Worm (Caenorhabditis elegans): ENCODE data around the gene gst-3.
A peak's percentile ranks its signal among the peaks of the same experiment; 100 is the strongest.

gst-3 gene

DNA sequence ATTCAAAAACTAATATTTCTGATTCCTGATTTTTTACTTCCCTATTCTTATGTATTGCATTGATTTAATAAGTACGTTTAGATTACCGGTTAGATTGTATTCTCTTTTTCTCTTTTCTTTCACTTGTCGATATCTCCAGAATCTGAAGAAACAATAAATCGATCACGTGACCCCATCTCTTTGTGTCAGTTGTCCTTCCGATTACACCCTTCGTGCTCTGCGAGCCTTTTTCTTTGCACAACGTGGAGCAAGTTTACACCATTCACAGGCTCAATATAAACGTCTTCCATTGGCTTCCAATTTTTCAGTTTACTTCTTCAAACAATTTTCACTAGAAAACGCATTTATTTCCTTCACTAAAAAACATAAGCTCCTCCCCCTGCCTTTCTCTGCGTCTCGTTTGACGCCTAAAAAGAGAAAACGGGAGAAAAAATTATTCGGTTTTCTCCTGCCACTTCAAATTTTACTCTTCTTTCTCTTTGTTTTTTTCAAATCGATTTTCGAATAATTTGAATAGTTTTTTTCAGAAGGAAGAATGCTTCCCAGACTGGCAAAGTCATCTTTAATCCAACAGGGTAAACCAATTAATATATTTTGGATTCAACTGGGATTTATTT, 40.2 kb upstream of the gst-3 start, which contains the start of gene gta-1 (continued):
- peak; percentile 15 to 32 for TF ChIP-seq lin-35 (GFP tag; optimal IDR thresholded peaks at IDR 0.05)
- no peak for TF ChIP-seq tlp-1 (tag; optimal IDR thresholded peaks at IDR 0.05)
- no peak for TF ChIP-seq jun-1 (tag; optimal IDR thresholded peaks at IDR 0.05)
- peak; percentile 57 for TF ChIP-seq nhr-20 (tag; optimal IDR thresholded peaks at IDR 0.05)
- TF ChIP-seq xbp-1 (tag; optimal IDR thresholded peaks at IDR 0.05), result peak; percentile 7
- peak; percentile 74 for TF ChIP-seq lin-14 (GFP tag; optimal IDR thresholded peaks at IDR 0.05)
- no peak for TF ChIP-seq vab-15 (tag; optimal IDR thresholded peaks at IDR 0.05)
- no peak for TF ChIP-seq nhr-47 (tag; optimal IDR thresholded peaks at IDR 0.05)
- TF ChIP-seq ceh-63 (GFP tag; optimal IDR thresholded peaks at IDR 0.05), result no peak
- TF ChIP-seq unc-98 (GFP tag; IDR thresholded peaks at IDR 0.05), result no peak
- peak in 1 of 2 experiments; percentile 52 for TF ChIP-seq mdl-1 (tag; optimal IDR thresholded peaks at IDR 0.05)
- TF ChIP-seq isw-1 (GFP tag; IDR thresholded peaks at IDR 0.05), result no peak
- no peak for TF ChIP-seq fkh-8 (tag; optimal IDR thresholded peaks at IDR 0.05)
- TF ChIP-seq swsn-7 (tag; optimal IDR thresholded peaks at IDR 0.05), result peak; percentile 19

DNA sequence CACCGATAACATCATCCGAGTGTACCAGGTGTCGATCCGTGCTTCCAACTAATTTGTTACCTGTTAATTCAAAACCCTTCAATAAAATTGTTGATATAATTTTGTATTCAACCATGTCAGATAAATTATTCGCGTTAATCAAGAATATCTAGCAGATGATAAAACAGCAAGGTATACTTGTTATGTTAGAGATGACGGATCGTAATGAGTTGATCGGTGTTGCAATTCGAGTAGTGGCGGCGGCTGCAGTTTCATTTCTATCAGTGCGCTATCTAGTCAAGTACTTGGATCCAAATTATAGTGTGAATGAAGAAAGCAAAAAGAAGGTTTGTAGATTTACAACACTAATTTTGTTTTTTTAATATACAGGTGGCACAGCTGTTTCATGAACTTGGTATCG, 37.7 kb upstream of the gst-3 start, which contains the start of gene mspn-1:
Gene mspn-1 (plus strand): TSS at position 190 of the 400 bp plus-strand sequence.
- TF ChIP-seq aly-2 (tag; optimal IDR thresholded peaks at IDR 0.05) (peak; percentile 27), F16B12.6 (tag; optimal IDR thresholded peaks at IDR 0.05) (no peak), ets-5 (GFP tag; IDR thresholded peaks at IDR 0.05) (no peak), lsy-2 (tag; optimal IDR thresholded peaks at IDR 0.05) (peak in 1 of 2 experiments; percentile 25)

DNA sequence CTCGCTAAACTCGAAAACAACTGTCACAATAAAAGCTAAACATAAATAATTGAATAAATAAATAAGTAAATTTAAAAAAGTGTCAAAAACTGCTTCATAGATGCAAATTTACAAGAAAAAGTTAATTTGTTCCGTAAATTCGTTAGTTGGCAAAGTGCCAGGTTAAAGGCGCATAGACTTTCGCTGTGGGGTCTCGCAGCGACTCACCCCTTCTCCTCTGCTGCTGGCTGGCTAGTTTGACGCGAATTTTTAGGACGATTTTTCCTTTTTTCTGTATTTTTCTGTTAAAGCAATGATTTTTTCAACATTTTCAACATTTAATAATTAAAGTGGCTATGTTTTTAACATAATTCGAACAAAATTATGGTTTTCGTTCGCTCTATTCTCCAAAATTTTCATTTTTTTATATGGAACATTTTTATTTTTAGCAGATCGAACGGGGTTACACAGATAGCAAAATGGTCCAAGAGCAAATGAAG, 36.2 kb upstream of the gst-3 start, which contains the start of gene rack-1:
Gene rack-1 (plus strand): TSS at position 429 of the 479 bp plus-strand sequence.
- TF ChIP-seq hpl-2 (GFP tag; optimal IDR thresholded peaks at IDR 0.05) (no peak), aly-2 (tag; optimal IDR thresholded peaks at IDR 0.05) (no peak), grh-1 (GFP tag; IDR thresholded peaks at IDR 0.05) (no peak), egl-27 (tag; optimal IDR thresholded peaks at IDR 0.05) (no peak), swsn-7 (tag; optimal IDR thresholded peaks at IDR 0.05) (peak; percentile 50), xbp-1 (tag; optimal IDR thresholded peaks at IDR 0.05) (peak; percentile 59), nhr-84 (tag; optimal IDR thresholded peaks at IDR 0.05) (no peak), mab-9 (GFP tag; IDR thresholded peaks at IDR 0.05) (no peak), nhr-76 (tag; optimal IDR thresholded peaks at IDR 0.05) (no peak), mdl-1 (tag; optimal IDR thresholded peaks at IDR 0.05) (peak in 1 of 2 experiments; percentile 38), snu-23 (GFP tag; optimal IDR thresholded peaks at IDR 0.05) (peak; percentile 68), pqm-1 (tag; optimal IDR thresholded peaks at IDR 0.05) (no peak), unc-130 (tag; optimal IDR thresholded peaks at IDR 0.05) (peak; percentile 58), aha-1 (tag; optimal IDR thresholded peaks at IDR 0.05) (no peak), nhr-77 (tag; optimal IDR thresholded peaks at IDR 0.05) (peak; percentile 21), fkh-10 (GFP tag; optimal IDR thresholded peaks at IDR 0.05) (no peak), tlp-1 (tag; optimal IDR thresholded peaks at IDR 0.05) (no peak), tbx-2 (tag; optimal IDR thresholded peaks at IDR 0.05) (peak; percentile 47), ceh-63 (GFP tag; optimal IDR thresholded peaks at IDR 0.05) (no peak), lin-14 (GFP tag; optimal IDR thresholded peaks at IDR 0.05) (peak; percentile 71), nhr-12 (tag; optimal IDR thresholded peaks at IDR 0.05) (no peak), alr-1 (tag; optimal IDR thresholded peaks at IDR 0.05; ENCODE audit: borderline replicate concordance) (no peak), elt-2 (tag; optimal IDR thresholded peaks at IDR 0.05) (peak; percentile 19), fos-1 (tag; optimal IDR thresholded peaks at IDR 0.05) (no peak), mep-1 (tag; optimal IDR thresholded peaks at IDR 0.05) (peak; percentile 64), lin-15B (tag; optimal IDR thresholded peaks at IDR 0.05) (peak; percentile 31), unc-30 (tag; optimal IDR thresholded peaks at IDR 0.05) (no peak), irx-1 (tag; optimal IDR thresholded peaks at IDR 0.05) (peak; percentile 17), elt-3 (tag; optimal IDR thresholded peaks at IDR 0.05) (peak in 1 of 6 experiments; percentile 51), sup-37 (GFP tag; optimal IDR thresholded peaks at IDR 0.05) (no peak), snpc-4 (tag; optimal IDR thresholded peaks at IDR 0.05) (peak; percentile 15), F16B12.6 (tag; optimal IDR thresholded peaks at IDR 0.05) (peak; percentile 39), fkh-4 (tag; optimal IDR thresholded peaks at IDR 0.05; ENCODE audit: borderline replicate concordance) (no peak), ztf-11 (tag; optimal IDR thresholded peaks at IDR 0.05) (no peak), nhr-20 (tag; optimal IDR thresholded peaks at IDR 0.05) (peak; percentile 65), hlh-4 (tag; optimal IDR thresholded peaks at IDR 0.05) (no peak), nhr-47 (tag; optimal IDR thresholded peaks at IDR 0.05) (peak; percentile 59), zip-4 (GFP tag; optimal IDR thresholded peaks at IDR 0.05) (no peak)
